Fruit fly (Drosophila melanogaster): ENCODE measurements around the gene CG14710.

CG14710 gene

dm6 chr3R:11656614-11657216 lies 36.8 kb downstream of the CG14710 start (continued):
- TF ChIP-seq CG10209 (GFP tag; optimal IDR thresholded peaks at IDR 0.05) (peak; percentile 95), CG42726 (GFP tag; IDR thresholded peaks at IDR 0.05; ENCODE audit: partially characterized antibody) (no peak), BEAF-32 (GFP tag; optimal IDR thresholded peaks at IDR 0.05) (no peak)

DNA sequence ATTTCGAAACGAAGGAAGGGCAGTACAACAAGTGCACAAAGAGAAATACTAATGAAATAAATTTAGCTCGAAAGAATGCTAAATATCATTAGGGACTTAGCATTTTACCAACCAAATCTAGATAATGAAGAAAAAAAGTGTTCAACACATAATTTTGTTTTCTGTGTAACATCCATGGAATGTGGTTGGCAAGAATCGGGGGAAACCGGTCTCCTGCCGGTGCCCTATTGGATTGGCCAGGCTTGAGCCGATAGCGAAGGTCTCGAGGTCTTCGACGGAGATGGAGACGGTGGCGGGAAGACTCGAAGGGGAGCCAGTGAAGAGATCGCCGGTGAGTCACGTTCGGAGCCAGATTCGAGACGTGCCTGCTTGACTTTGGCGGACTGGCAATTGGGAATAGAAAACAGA lies 37.9 kb downstream of the CG14710 start:
- TF ChIP-seq CG11456 (GFP tag; IDR thresholded peaks at IDR 0.05) (peak; percentile 61; the same call in 1 of the 3 replicates), Side (GFP tag; optimal IDR thresholded peaks at IDR 0.05) (peak; percentile 22), ewg (GFP tag; optimal IDR thresholded peaks at IDR 0.05) (no peak), bcd (GFP tag; optimal IDR thresholded peaks at IDR 0.05) (peak; percentile 29), CG17802 (tag; optimal IDR thresholded peaks at IDR 0.05) (no peak), odd (GFP tag; optimal IDR thresholded peaks at IDR 0.05) (no peak), seq (GFP tag; IDR thresholded peaks at IDR 0.05) (no peak), Camta (GFP tag; optimal IDR thresholded peaks at IDR 0.05) (peak; percentile 5), CG9797 (GFP tag; optimal IDR thresholded peaks at IDR 0.05) (no peak), CG34224 (GFP tag; IDR thresholded peaks at IDR 0.05; ENCODE audit: partially characterized antibody) (no peak), twi (tag; optimal IDR thresholded peaks at IDR 0.05) (no peak), bab2 (GFP tag; optimal IDR thresholded peaks at IDR 0.05) (peak; percentile 24), MBD-R2 (GFP tag; IDR thresholded peaks at IDR 0.05) (no peak), unpg (GFP tag; optimal IDR thresholded peaks at IDR 0.05) (peak; percentile 48), CG15073 (GFP tag; optimal IDR thresholded peaks at IDR 0.05) (no peak), gt (GFP tag; IDR thresholded peaks at IDR 0.05) (no peak), ara (GFP tag; IDR thresholded peaks at IDR 0.05) (no peak), Xrp1 (GFP tag; IDR thresholded peaks at IDR 0.05) (peak; percentile 64; the same call in 1 of the 2 replicates), al (GFP tag; IDR thresholded peaks at IDR 0.05) (0 out of 2 replicates have a peak, but pooled peaks have one; percentile 33), CG2712 (tag; optimal IDR thresholded peaks at IDR 0.05) (peak; percentile 73), HmgZ (tag; optimal IDR thresholded peaks at IDR 0.05) (no peak), CG32532 (GFP tag; IDR thresholded peaks at IDR 0.05) (peak; percentile 66), CG1792 (GFP tag; optimal IDR thresholded peaks at IDR 0.05) (no peak), bsh (GFP tag; optimal IDR thresholded peaks at IDR 0.05) (peak; percentile 59), da (GFP tag; optimal IDR thresholded peaks at IDR 0.05) (no peak), Nf-YB (GFP tag; optimal IDR thresholded peaks at IDR 0.05) (peak; percentile 46), br (optimal IDR thresholded peaks at IDR 0.05) (no peak), CG4730 (GFP tag; IDR thresholded peaks at IDR 0.05) (no peak), jumu (GFP tag; optimal IDR thresholded peaks at IDR 0.05) (peak; percentile 51), Blimp-1 (GFP tag; optimal IDR thresholded peaks at IDR 0.05) (peak; percentile 46), Optix (GFP tag; IDR thresholded peaks at IDR 0.05) (no peak), Deaf1 (tag; optimal IDR thresholded peaks at IDR 0.05) (peak; percentile 15), CG14710 (tag; optimal IDR thresholded peaks at IDR 0.05) (peak; percentile 4), Trl (optimal IDR thresholded peaks at IDR 0.05) (no peak), Trl (GFP tag; optimal IDR thresholded peaks at IDR 0.05) (peak; percentile 31), dmrt99B (tag; optimal IDR thresholded peaks at IDR 0.05) (peak; percentile 10), Myb (GFP tag; optimal IDR thresholded peaks at IDR 0.05) (no peak), ase (GFP tag; IDR thresholded peaks at IDR 0.05) (no peak), C15 (GFP tag; IDR thresholded peaks at IDR 0.05) (no peak), scrt (GFP tag; optimal IDR thresholded peaks at IDR 0.05) (peak; percentile 1), prd (optimal IDR thresholded peaks at IDR 0.05) (no peak), prd (GFP tag; IDR thresholded peaks at IDR 0.05) (peak; percentile 42; the same call in 1 of the 3 replicates), Dip3 (GFP tag; optimal IDR thresholded peaks at IDR 0.05) (peak; percentile 30), CG17361 (GFP tag; IDR thresholded peaks at IDR 0.05) (0 out of 3 replicates have a peak, but pooled peaks have one; percentile 8), pros (GFP tag; optimal IDR thresholded peaks at IDR 0.05) (peak; percentile 9), CG31441 (GFP tag; IDR thresholded peaks at IDR 0.05) (peak; percentile 14; the same call in 1 of the 2 replicates)
